Fruit fly (Drosophila melanogaster): Measurements from ENCODE around the gene Acbp2.

The Acbp2 gene

dm6 chr3L:7087347-7087746, 44.3 kb upstream of the Acbp2 start (continued):
- TF ChIP-seq Blimp-1 (GFP tag; optimal IDR thresholded peaks at IDR 0.05): peak; percentile 6
- TF ChIP-seq zf30C (GFP tag; optimal IDR thresholded peaks at IDR 0.05): no peak
- TF ChIP-seq CG14441 (GFP tag; IDR thresholded peaks at IDR 0.05): peak; percentile 54
- TF ChIP-seq ttk (GFP tag; IDR thresholded peaks at IDR 0.05): 0 out of 2 replicates have a peak, but pooled peaks have one; percentile 33
- peak; percentile 25 for TF ChIP-seq Sox100B (GFP tag; optimal IDR thresholded peaks at IDR 0.05)
- no peak for TF ChIP-seq bigmax (GFP tag; optimal IDR thresholded peaks at IDR 0.05)
- TF ChIP-seq Ets65A (GFP tag): peak; percentile 80
- TF ChIP-seq Hr51 (GFP tag; optimal IDR thresholded peaks at IDR 0.05): peak in 1 of 2 experiments; percentile 21
- TF ChIP-seq dmrt99B (tag; optimal IDR thresholded peaks at IDR 0.05): peak; percentile 53
- 0 out of 2 replicates have a peak, but pooled peaks have one; percentile 24 for TF ChIP-seq CG32772 (GFP tag; IDR thresholded peaks at IDR 0.05)
- peak; percentile 20 for TF ChIP-seq fd96Cb (tag; optimal IDR thresholded peaks at IDR 0.05)
- 0 out of 2 replicates have a peak, but pooled peaks have one; percentile 6 for TF ChIP-seq CG32532 (GFP tag; IDR thresholded peaks at IDR 0.05)
- TF ChIP-seq sisA (GFP tag; IDR thresholded peaks at IDR 0.05): peak; percentile 35; the same call in 1 of the 2 replicates
- TF ChIP-seq zfh1 (GFP tag; IDR thresholded peaks at IDR 0.05): 0 out of 3 replicates have a peak, but pooled peaks have one; percentile 29
- TF ChIP-seq amos (GFP tag; IDR thresholded peaks at IDR 0.05; ENCODE audit: partially characterized antibody): no peak
- peak; percentile 38; the same call in 1 of the 3 replicates for TF ChIP-seq sr (GFP tag; IDR thresholded peaks at IDR 0.05)
- TF ChIP-seq run (tag; optimal IDR thresholded peaks at IDR 0.05): no peak
- TF ChIP-seq gem (tag; optimal IDR thresholded peaks at IDR 0.05): peak; percentile 23
- no peak for TF ChIP-seq CTCF (GFP tag; optimal IDR thresholded peaks at IDR 0.05)
- TF ChIP-seq hkb (optimal IDR thresholded peaks at IDR 0.05): no peak
- peak; percentile 39; the same call in 1 of the 2 replicates for TF ChIP-seq hkb (GFP tag; IDR thresholded peaks at IDR 0.05)
- 0 out of 2 replicates have a peak, but pooled peaks have one; percentile 13 for TF ChIP-seq E2f1 (GFP tag; IDR thresholded peaks at IDR 0.05)

- TF ChIP-seq CG30403 (GFP tag; optimal IDR thresholded peaks at IDR 0.05) (no peak), tio (GFP tag; optimal IDR thresholded peaks at IDR 0.05) (no peak), Blimp-1 (GFP tag; optimal IDR thresholded peaks at IDR 0.05) (peak; percentile 30), lbe (GFP tag; optimal IDR thresholded peaks at IDR 0.05) (no peak), Ets65A (GFP tag) (peak; percentile 5), Asciz (GFP tag; optimal IDR thresholded peaks at IDR 0.05) (no peak), nerfin-2 (GFP tag; IDR thresholded peaks at IDR 0.05; ENCODE audit: partially characterized antibody) (no peak), ERR (GFP tag; optimal IDR thresholded peaks at IDR 0.05) (no peak), Oaz (GFP tag; IDR thresholded peaks at IDR 0.05) (0 out of 2 replicates have a peak, but pooled peaks have one; percentile 11)
These were observed 43.0 kb upstream of the Acbp2 start, which contains the start of gene Cpr65Eb for dm6 chr3L:7088687-7089086. Cpr65Eb (minus strand) TSS chr3L:7088787.

dm6 chr3L:7090764-7091163, 40.9 kb upstream of the Acbp2 start:
- TF ChIP-seq YL-1 (GFP tag; optimal IDR thresholded peaks at IDR 0.05) (no peak), unc-4 (GFP tag; IDR thresholded peaks at IDR 0.05; ENCODE audit: partially characterized antibody) (no peak), cad (GFP tag; optimal IDR thresholded peaks at IDR 0.05) (no peak), rib (GFP tag; IDR thresholded peaks at IDR 0.05) (no peak), Elba2 (GFP tag; optimal IDR thresholded peaks at IDR 0.05) (no peak), emc (GFP tag; optimal IDR thresholded peaks at IDR 0.05) (no peak), CG1602 (GFP tag; optimal IDR thresholded peaks at IDR 0.05) (peak; percentile 17), CG3065 (GFP tag; optimal IDR thresholded peaks at IDR 0.05) (no peak), CG6854 (GFP tag; optimal IDR thresholded peaks at IDR 0.05) (peak; percentile 22), CG10959 (GFP tag; IDR thresholded peaks at IDR 0.05) (no peak), ro (GFP tag; IDR thresholded peaks at IDR 0.05) (peak; percentile 62; the same call in 1 of the 2 replicates), CG6813 (GFP tag; optimal IDR thresholded peaks at IDR 0.05) (peak; percentile 39), fru (optimal IDR thresholded peaks at IDR 0.05) (no peak), CG16815 (GFP tag; optimal IDR thresholded peaks at IDR 0.05) (no peak), CG7839 (tag; optimal IDR thresholded peaks at IDR 0.05) (peak; percentile 69), CG11504 (tag; optimal IDR thresholded peaks at IDR 0.05) (peak; percentile 85), schlank (tag; optimal IDR thresholded peaks at IDR 0.05) (no peak), chn (GFP tag; optimal IDR thresholded peaks at IDR 0.05) (peak; percentile 23), CG32532 (GFP tag; IDR thresholded peaks at IDR 0.05) (peak; percentile 59), kay (GFP tag; optimal IDR thresholded peaks at IDR 0.05) (peak; percentile 30), slbo (GFP tag; IDR thresholded peaks at IDR 0.05) (peak; percentile 51), CG30403 (GFP tag; optimal IDR thresholded peaks at IDR 0.05) (peak; percentile 60), stwl (tag; optimal IDR thresholded peaks at IDR 0.05) (no peak)
